Worm (Caenorhabditis elegans) whole organism, late embryonic: ENCODE results near the gene Y46D2A.1.

ENCODE experiments used
- C38D4.7 ChIP-seq: fragments of 200-800 bp; sonication (Bioruptor generic); optimal IDR thresholded peaks from 2 replicates; lab custom pipeline; 2018; ENCODE audit warnings: mild to moderate bottlenecking, missing genetic modification characterization, moderate library complexity, missing compliant biosample characterization
- ahr-1 ChIP-seq: sonication (generic microtip); optimal IDR thresholded peaks from 2 replicates; lab custom pipeline; 2016; ENCODE audit warnings: missing genetic modification characterization, missing compliant biosample characterization
- ama-1 ChIP-seq: fragments of 150-350 bp; optimal IDR thresholded peaks from 2 replicates; lab custom pipeline; 2014
- ceh-19 ChIP-seq: fragments of 200-800 bp; sonication (Bioruptor generic); optimal IDR thresholded peaks from 2 replicates; lab custom pipeline; 2018; ENCODE audit warnings: mild to moderate bottlenecking, missing genetic modification characterization, missing compliant biosample characterization
- ceh-2 ChIP-seq: sonication (generic microtip); optimal IDR thresholded peaks from 2 replicates; lab custom pipeline; 2016; ENCODE audit warnings: missing genotype, missing genetic modification characterization, missing compliant biosample characterization
- ceh-22 ChIP-seq: sonication (generic microtip); optimal IDR thresholded peaks from 2 replicates; lab custom pipeline; 2017; ENCODE audit warnings: missing biosample characterization, missing genetic modification characterization
- ceh-31 ChIP-seq: sonication (generic microtip); optimal IDR thresholded peaks from 2 replicates; lab custom pipeline; 2016; ENCODE audit warnings: missing genetic modification characterization, missing compliant biosample characterization
- ceh-45 ChIP-seq: fragments of 200-800 bp; sonication (Bioruptor generic); IDR thresholded peaks from 2 replicates; pipeline ENCODE4 v1.3.6; 2022; ENCODE audit warnings: missing genetic modification reagents, missing genetic modification characterization, missing compliant biosample characterization
- ceh-48 ChIP-seq: sonication (generic microtip); optimal IDR thresholded peaks from 2 replicates; lab custom pipeline; 2016; ENCODE audit warnings: missing genetic modification characterization, inconsistent platforms, missing compliant biosample characterization
- ceh-9 ChIP-seq: sonication (generic microtip); optimal IDR thresholded peaks from 2 replicates; lab custom pipeline; 2016; ENCODE audit warnings: mild to moderate bottlenecking, missing genetic modification characterization, inconsistent platforms, missing compliant biosample characterization
- dmd-4 ChIP-seq: sonication (generic microtip); optimal IDR thresholded peaks from 2 replicates; lab custom pipeline; 2016; ENCODE audit warnings: borderline replicate concordance, missing genetic modification characterization, missing compliant biosample characterization
- dve-1 ChIP-seq: sonication (generic microtip); optimal IDR thresholded peaks from 2 replicates; lab custom pipeline; 2017; ENCODE audit warnings: antibody characterized with exemption, mild to moderate bottlenecking, missing genetic modification characterization, missing compliant biosample characterization
- elt-2 ChIP-seq: sonication (generic microtip); optimal IDR thresholded peaks from 2 replicates; lab custom pipeline; 2016; ENCODE audit warnings: missing genetic modification reagents, missing genetic modification characterization, missing compliant biosample characterization
- ets-4 ChIP-seq: sonication (generic microtip); optimal IDR thresholded peaks from 2 replicates; lab custom pipeline; 2016; ENCODE audit warnings: missing genetic modification characterization, missing compliant biosample characterization
- fkh-10 ChIP-seq: fragments of 150-350 bp; optimal IDR thresholded peaks from 2 replicates; lab custom pipeline; 2014; ENCODE audit warnings: missing biosample characterization, missing genetic modification reagents, missing genetic modification characterization
- fkh-6 ChIP-seq: sonication (generic microtip); optimal IDR thresholded peaks from 2 replicates; lab custom pipeline; 2016; ENCODE audit warnings: missing genetic modification characterization, missing compliant biosample characterization
- gmeb-2 ChIP-seq: sonication (generic microtip); optimal IDR thresholded peaks from 2 replicates; lab custom pipeline; 2016; ENCODE audit warnings: missing genetic modification characterization, inconsistent platforms, missing compliant biosample characterization
- hlh-13 ChIP-seq: fragments of 200-800 bp; sonication (Bioruptor generic); optimal IDR thresholded peaks from 2 replicates; lab custom pipeline; 2018; ENCODE audit warnings: mild to moderate bottlenecking, missing genetic modification characterization, missing compliant biosample characterization
- hlh-15 ChIP-seq: sonication (generic microtip); optimal IDR thresholded peaks from 2 replicates; lab custom pipeline; 2016; ENCODE audit warnings: missing genetic modification characterization, missing compliant biosample characterization
- hlh-8 ChIP-seq: sonication (generic microtip); optimal IDR thresholded peaks from 2 replicates; lab custom pipeline; 2016; ENCODE audit warnings: missing genotype, missing genetic modification characterization, missing compliant biosample characterization
- madf-2 ChIP-seq: sonication (generic microtip); optimal IDR thresholded peaks from 2 replicates; lab custom pipeline; 2017; ENCODE audit warnings: missing genetic modification characterization, missing compliant biosample characterization
- mec-3 ChIP-seq: sonication (generic microtip); optimal IDR thresholded peaks from 2 replicates; lab custom pipeline; 2016; ENCODE audit warnings: borderline replicate concordance, missing genetic modification characterization, missing compliant biosample characterization
- nhr-11 ChIP-seq: fragments of 150-350 bp; optimal IDR thresholded peaks from 2 replicates; lab custom pipeline; 2014; ENCODE audit warnings: missing biosample characterization, missing genetic modification characterization
- npax-4 ChIP-seq: sonication (generic microtip); optimal IDR thresholded peaks from 2 replicates; lab custom pipeline; 2016; ENCODE audit warnings: missing genetic modification characterization, missing compliant biosample characterization
- odd-2 ChIP-seq: sonication (generic microtip); optimal IDR thresholded peaks from 2 replicates; lab custom pipeline; 2017; ENCODE audit warnings: antibody characterized with exemption, mild to moderate bottlenecking, missing genetic modification characterization, missing compliant biosample characterization
- pag-3 ChIP-seq: sonication (generic microtip); optimal IDR thresholded peaks from 2 replicates; lab custom pipeline; 2016; ENCODE audit warnings: missing compliant biosample characterization, missing genetic modification characterization, borderline replicate concordance
- pha-2 ChIP-seq: sonication (generic microtip); optimal IDR thresholded peaks from 2 replicates; lab custom pipeline; 2017; ENCODE audit warnings: mild to moderate bottlenecking, missing genetic modification characterization, missing compliant biosample characterization
- pha-4 ChIP-seq: fragments of 150-350 bp; optimal IDR thresholded peaks from 2 replicates; lab custom pipeline; 2018; ENCODE audit warnings: missing biosample characterization, missing genetic modification reagents, missing genetic modification characterization
- pqm-1 ChIP-seq: sonication (generic microtip); optimal IDR thresholded peaks from 2 replicates; lab custom pipeline; 2016; ENCODE audit warnings: missing genetic modification characterization, missing compliant biosample characterization
- pros-1 ChIP-seq: fragments of 150-350 bp; optimal IDR thresholded peaks from 2 replicates; lab custom pipeline; 2014; ENCODE audit warnings: missing biosample characterization, missing genetic modification reagents, missing genetic modification characterization
- ref-2 ChIP-seq: sonication (generic microtip); optimal IDR thresholded peaks from 2 replicates; lab custom pipeline; 2016; ENCODE audit warnings: missing genetic modification characterization, missing compliant biosample characterization
- rnt-1 ChIP-seq: sonication (generic microtip); optimal IDR thresholded peaks from 2 replicates; lab custom pipeline; 2016; ENCODE audit warnings: missing genetic modification characterization, missing compliant biosample characterization
- sox-2 ChIP-seq: fragments of 200-800 bp; sonication (Bioruptor generic); IDR thresholded peaks from 2 replicates; pipeline ENCODE4 v1.3.6; 2022; ENCODE audit warnings: missing genetic modification reagents, missing genetic modification characterization, missing compliant biosample characterization
- syd-9 ChIP-seq: sonication (generic microtip); optimal IDR thresholded peaks from 2 replicates; lab custom pipeline; 2016; ENCODE audit warnings: mild to moderate bottlenecking, missing genetic modification characterization, moderate library complexity, missing compliant biosample characterization
- tbx-2 ChIP-seq: sonication (generic microtip); optimal IDR thresholded peaks from 2 replicates; lab custom pipeline; 2016; ENCODE audit warnings: missing genetic modification characterization, missing compliant biosample characterization
- ttx-3 ChIP-seq: sonication (generic microtip); optimal IDR thresholded peaks from 2 replicates; lab custom pipeline; 2016; ENCODE audit warnings: missing genetic modification reagents, missing genetic modification characterization, missing compliant biosample characterization
- unc-86 ChIP-seq: sonication (generic microtip); optimal IDR thresholded peaks from 2 replicates; lab custom pipeline; 2016; ENCODE audit warnings: missing genetic modification characterization, missing compliant biosample characterization

Gene Y46D2A.1

ce11 chrII:3341989-3342388, 19.6 kb downstream of the Y46D2A.1 start, which contains the start of gene F14D2.11:
TSS of gene F14D2.11 (minus strand) at chrII:3342089.
- TF ChIP-seq ceh-9 (tag; lab: Kevin White, UChicago), result no peak
- TF ChIP-seq dmd-4, result no peak
- no peak for TF ChIP-seq fkh-6 (tag; lab: Kevin White, UChicago)
- no peak for TF ChIP-seq ceh-19 (GFP tag; lab: Kevin White, UChicago)
- no peak for TF ChIP-seq rnt-1 (tag; lab: Kevin White, UChicago)
- TF ChIP-seq elt-2 (tag; lab: Kevin White, UChicago), result no peak
- TF ChIP-seq ahr-1 (tag; lab: Kevin White, UChicago), result no peak
- TF ChIP-seq ceh-31 (tag; lab: Kevin White, UChicago), result no peak

- no peak for TF ChIP-seq odd-2 (tag; lab: Kevin White, UChicago)
- TF ChIP-seq ceh-2 (tag; lab: Kevin White, UChicago), result no peak
- TF ChIP-seq madf-2 (tag; lab: Kevin White, UChicago), result no peak
- no peak for TF ChIP-seq pha-4 (tag; lab: Kevin White, UChicago)
- no peak for TF ChIP-seq C38D4.7 (GFP tag; lab: Kevin White, UChicago)
- no peak for TF ChIP-seq dmd-4
- TF ChIP-seq unc-86 (tag; lab: Kevin White, UChicago), result no peak
- TF ChIP-seq ceh-31 (tag; lab: Kevin White, UChicago), result no peak
- TF ChIP-seq ceh-22, result no peak
- no peak for TF ChIP-seq sox-2 (GFP tag; lab: Robert Waterston, UW)
- TF ChIP-seq ref-2 (tag; lab: Kevin White, UChicago), result no peak
- no peak for TF ChIP-seq pros-1
- TF ChIP-seq rnt-1 (tag; lab: Kevin White, UChicago), result no peak
- no peak for TF ChIP-seq ttx-3
- TF ChIP-seq tbx-2 (tag; lab: Kevin White, UChicago), result no peak
- TF ChIP-seq mec-3, result no peak
These were observed 21.4 kb downstream of the Y46D2A.1 start, which contains the start of gene F14D2.15 for ce11 chrII:3343714-3344113. TSS of gene F14D2.15 (minus strand) at chrII:3343814.

- no peak for TF ChIP-seq dve-1 (tag; lab: Kevin White, UChicago)
These were observed 22.6 kb downstream of the Y46D2A.1 start, which contains the start of gene bath-28 for ce11 chrII:3344917-3345316. TSS of gene bath-28 (minus strand) at chrII:3344967.

DNA sequence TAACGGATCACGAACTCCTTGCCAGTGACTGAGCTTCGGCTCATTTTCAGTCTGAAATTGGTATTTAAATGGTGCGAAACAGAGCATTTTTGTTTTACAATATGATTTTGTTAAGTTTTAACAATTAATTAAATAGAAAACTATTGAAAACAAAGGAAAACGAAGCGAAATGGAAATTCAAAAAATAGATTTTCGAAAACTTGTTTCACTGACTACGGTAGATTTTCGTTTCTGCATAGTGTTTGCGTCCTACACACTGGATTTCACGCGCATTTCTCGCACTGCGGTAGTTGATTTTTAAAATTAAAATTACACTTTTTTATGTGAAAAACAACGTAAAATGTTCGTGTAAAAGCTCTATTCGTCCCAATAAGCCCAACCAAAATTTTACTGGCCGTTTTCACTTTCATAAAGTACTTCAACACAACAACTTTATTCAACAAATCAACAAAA, 24.0 kb downstream of the Y46D2A.1 start, which contains the start of gene bath-30:
bath-30 (minus strand) TSS at position 51 of the 453 bp plus-strand sequence.
- TF ChIP-seq npax-4 (tag; lab: Kevin White, UChicago) (no peak), madf-2 (tag; lab: Kevin White, UChicago) (no peak)
- TF ChIP-seq, all 69 proteins: peak for 0

DNA sequence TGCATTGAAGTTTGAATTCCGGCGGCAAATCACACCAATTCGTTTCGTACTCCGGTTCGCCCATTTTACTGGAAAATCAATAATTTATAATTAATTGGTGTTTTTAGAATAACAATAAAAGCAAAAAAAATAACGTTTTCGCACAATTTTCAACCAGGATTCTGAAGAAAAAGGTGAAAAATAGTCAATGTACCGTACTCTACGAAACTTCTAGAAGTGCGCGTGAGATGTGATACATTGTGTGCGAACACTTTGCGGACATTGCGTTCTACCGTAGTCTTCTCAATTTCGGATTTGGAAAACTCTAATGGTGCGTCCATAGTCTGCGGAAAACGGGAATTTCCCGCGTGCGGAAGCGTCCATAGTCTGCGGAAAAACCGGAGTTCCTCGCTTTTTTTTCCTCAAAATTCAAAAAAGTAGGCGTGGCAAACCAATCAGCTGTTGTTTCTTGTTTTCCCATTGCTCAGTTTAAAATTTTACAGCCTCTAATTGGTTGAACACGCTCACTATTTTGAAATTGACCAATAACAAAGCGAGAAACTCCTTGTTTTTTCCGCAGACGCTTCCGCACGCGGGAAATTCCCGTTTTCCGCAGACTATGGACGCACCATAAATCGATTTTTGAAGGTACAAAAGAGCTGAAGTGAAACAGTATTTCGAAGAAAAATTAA, 25.7 kb downstream of the Y46D2A.1 start, which contains the start of the genes F14D2.14 and bath-29:
F14D2.14 (minus strand) TSS at position 51 of the 671 bp plus-strand sequence.
bath-29 (plus strand) TSS at position 621 of the 671 bp plus-strand sequence.
- TF ChIP-seq syd-9 (tag; lab: Kevin White, UChicago), result no peak
- TF ChIP-seq pha-4 (tag; lab: Kevin White, UChicago), result no peak
- no peak for TF ChIP-seq elt-2 (tag; lab: Kevin White, UChicago)
- TF ChIP-seq ceh-45, result no peak
- TF ChIP-seq fkh-10 (GFP tag; lab: Kevin White, UChicago), result no peak
- TF ChIP-seq ets-4 (tag; lab: Kevin White, UChicago), result no peak
- no peak for TF ChIP-seq ttx-3
- no peak for TF ChIP-seq nhr-11 (tag; lab: Kevin White, UChicago)
- no peak for TF ChIP-seq ceh-2 (tag; lab: Kevin White, UChicago)

- TF ChIP-seq rnt-1 (tag; lab: Kevin White, UChicago) (no peak), ama-1 (no peak), hlh-8 (tag; lab: Kevin White, UChicago) (no peak), pha-4 (tag; lab: Kevin White, UChicago) (no peak), pha-2 (no peak), unc-86 (tag; lab: Kevin White, UChicago) (no peak), gmeb-2 (tag; lab: Kevin White, UChicago) (no peak), ceh-45 (no peak), syd-9 (tag; lab: Kevin White, UChicago) (no peak), hlh-15 (no peak), ttx-3 (no peak), ceh-48 (no peak), pqm-1 (tag; lab: Kevin White, UChicago) (no peak), hlh-13 (GFP tag; lab: Kevin White, UChicago) (no peak), pag-3 (tag; lab: Kevin White, UChicago) (no peak)
These were observed 27.5 kb downstream of the Y46D2A.1 start, which contains the start of gene F14D2.8 for ce11 chrII:3349820-3350291. TSS of gene F14D2.8 (minus strand) at chrII:3349870.
